Fruit fly (Drosophila melanogaster) ovary, adult (tissue): ENCODE data around the gene CG8611.

Experiments
- CG17801 ChIP-seq: fragments of 200-800 bp; optimal IDR thresholded peaks from 2 replicates; lab custom pipeline; 2019; ENCODE audit warnings: missing biosample characterization, mild to moderate bottlenecking, missing genetic modification characterization, moderate library complexity; ENCODE audit not compliant: partially characterized antibody

The CG8611 gene

DNA sequence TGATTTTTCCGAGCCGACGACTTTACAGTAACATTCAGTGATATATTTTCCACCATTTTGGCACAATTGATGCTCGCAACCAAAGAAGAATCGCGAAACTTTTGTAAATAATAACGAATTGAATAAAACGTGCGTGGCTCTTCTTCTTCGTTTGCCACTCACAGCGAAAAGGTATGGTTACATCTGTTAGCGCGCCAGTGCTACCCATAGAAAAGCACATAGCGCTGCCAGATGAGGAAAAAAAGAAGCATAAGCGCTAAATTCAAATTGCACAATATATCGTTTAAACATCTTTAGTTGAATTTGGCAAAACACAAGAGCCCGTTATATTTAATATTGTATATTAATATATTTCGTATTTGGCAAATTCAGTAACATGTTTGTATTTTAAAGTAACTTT is at the start of gene CG8611:
Gene CG8611, minus strand, starts transcription at position 159 of the 400 bp plus-strand sequence.
- TF ChIP-seq CG17801 (GFP tag; lab: Kevin White, UChicago) = no peak

- no peak for TF ChIP-seq CG17801 (GFP tag; lab: Kevin White, UChicago)
Measured at dm6 chrX:17471584-17471983, 49.6 kb upstream of the CG8611 start.

DNA sequence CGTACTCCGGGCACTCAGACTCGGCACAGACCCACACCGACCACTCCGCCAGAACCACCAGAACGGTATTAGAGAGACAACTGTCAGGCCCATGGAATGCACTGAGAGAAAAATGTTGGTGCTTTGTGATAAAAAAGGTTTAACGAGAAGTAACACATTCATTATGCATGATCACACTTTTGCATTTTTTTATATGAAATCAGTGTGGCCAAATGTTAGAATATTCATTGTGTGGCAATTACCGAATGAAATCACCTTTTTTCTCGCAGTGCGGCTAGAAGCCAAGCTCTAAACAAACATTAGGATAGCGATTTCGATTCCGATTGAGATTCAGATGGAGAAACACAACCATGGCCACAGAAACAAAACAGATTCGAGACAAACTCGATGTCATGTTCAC is 43.6 kb upstream of the CG8611 start:
- TF ChIP-seq CG17801 (GFP tag; lab: Kevin White, UChicago) = no peak

- no peak for TF ChIP-seq CG17801 (GFP tag; lab: Kevin White, UChicago)
Measured at dm6 chrX:17455829-17456460, 34.0 kb upstream of the CG8611 start.

- TF ChIP-seq CG17801 (GFP tag; lab: Kevin White, UChicago) = no peak
Measured at dm6 chrX:17452443-17452842, 30.5 kb upstream of the CG8611 start, which contains the start of gene CG8568. TSS of gene CG8568 (minus strand) at chrX:17452543.

DNA sequence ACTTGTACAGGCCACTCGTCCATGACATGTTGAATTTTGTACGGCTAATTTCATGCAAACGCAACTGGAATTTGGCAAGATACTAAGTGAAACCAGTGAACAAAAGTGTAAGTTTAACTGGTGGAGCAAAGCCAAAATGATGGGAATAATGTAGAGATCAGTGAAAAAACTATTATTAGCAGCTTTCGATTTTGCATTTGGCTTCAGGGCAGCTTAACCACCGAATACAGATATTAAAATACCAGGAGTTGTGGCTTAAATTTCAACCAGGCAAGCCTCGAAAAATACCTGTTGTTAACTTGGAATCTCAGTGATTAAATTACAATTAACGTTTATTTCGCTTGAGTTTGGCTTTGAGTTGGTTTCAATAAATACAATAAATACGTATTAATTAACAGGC is 26.7 kb upstream of the CG8611 start, which contains the start of gene p-cup:
Gene p-cup, minus strand, starts transcription at position 101 of the 400 bp plus-strand sequence.
- no peak for TF ChIP-seq CG17801 (GFP tag; lab: Kevin White, UChicago)

DNA sequence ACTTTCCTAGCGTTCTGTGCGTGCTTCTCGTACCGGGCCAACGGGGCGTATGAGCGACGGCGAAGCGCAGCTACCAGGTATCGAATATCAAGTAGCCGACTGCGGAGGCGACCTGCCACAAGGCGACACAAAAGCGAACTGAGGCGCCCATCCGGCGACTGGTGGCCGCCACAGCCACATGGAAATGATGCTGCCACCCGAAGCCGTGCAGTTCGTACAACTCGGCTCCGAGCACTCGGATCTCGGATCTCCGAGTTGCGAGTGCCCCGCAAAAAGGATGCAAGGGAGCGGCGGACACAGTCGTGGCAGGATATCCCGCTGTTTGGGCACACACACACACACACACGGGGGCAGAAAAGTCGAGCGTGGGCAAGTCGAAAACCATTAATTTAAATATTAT is 21.9 kb upstream of the CG8611 start, which contains the start of the genes CG12994 and CG46464:
Gene CG12994, minus strand, starts transcription at position 115 of the 400 bp plus-strand sequence.
Gene CG46464, minus strand, starts transcription at position 115 of the 400 bp plus-strand sequence.
- no peak for TF ChIP-seq CG17801 (GFP tag; lab: Kevin White, UChicago)

dm6 chrX:17424383-17424782 is 2.4 kb upstream of the CG8611 start:
- TF ChIP-seq CG17801 (GFP tag; lab: Kevin White, UChicago) = no peak

dm6 chrX:17423310-17423945 is 1.5 kb upstream of the CG8611 start, which contains the start of gene ENGase:
TSS of gene ENGase (plus strand) at chrX:17423591.
- no peak for TF ChIP-seq CG17801 (GFP tag; lab: Kevin White, UChicago)

dm6 chrX:17407737-17408136 is 14.2 kb downstream of the CG8611 start:
- TF ChIP-seq CG17801 (GFP tag; lab: Kevin White, UChicago) = no peak

- no peak for TF ChIP-seq CG17801 (GFP tag; lab: Kevin White, UChicago)
Measured at dm6 chrX:17404883-17405282, 17.1 kb downstream of the CG8611 start.

DNA sequence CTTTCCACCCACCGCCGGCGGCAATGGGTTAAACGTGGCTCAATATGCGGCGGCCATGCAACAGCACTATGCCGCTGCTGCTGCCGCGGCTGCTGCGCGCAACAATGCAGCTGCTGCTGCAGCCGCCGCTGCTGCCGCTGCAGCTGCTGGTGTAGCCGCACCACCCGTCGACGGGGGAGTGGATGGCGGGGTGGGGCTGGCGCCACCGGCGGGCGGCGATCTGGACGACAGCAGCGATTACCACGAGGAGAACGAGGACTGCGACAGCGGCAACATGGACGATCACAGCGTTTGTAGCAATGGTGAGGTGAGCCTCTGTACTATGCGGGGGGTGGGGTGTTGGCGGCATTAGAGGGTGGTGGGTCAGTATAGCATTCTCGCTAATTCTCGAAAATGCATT is 23.7 kb downstream of the CG8611 start:
- TF ChIP-seq CG17801 (GFP tag; lab: Kevin White, UChicago) = no peak

DNA sequence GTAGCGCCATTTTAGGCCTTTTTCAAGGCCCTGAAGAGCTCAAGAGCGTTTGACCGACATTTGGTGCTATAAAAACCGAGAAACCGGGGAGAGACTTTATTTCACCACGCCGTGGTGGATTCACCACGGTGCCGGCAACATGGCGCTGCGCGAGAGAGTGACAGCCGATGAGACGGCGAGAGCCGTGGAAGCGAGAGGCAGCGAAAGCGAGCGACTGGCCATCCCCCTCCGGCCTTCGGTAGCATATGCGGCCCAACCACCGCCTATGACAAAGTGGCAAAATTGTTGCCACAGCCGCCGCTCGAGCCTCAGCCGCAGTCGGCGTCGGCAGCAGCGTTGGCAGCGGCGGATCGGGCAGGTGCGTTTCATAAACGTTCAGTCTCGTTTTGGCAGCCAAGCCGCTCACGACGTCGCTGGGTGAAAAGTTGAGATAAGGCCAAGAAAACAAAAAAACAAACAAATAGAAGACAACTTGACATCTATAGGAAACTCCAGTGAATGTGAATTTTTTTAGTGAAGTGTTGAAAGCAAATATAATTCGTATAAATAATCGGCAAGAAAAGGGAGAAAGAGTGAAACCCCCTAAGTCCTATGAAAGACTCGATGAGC is 24.7 kb downstream of the CG8611 start, which contains the start of gene B-H1:
Gene B-H1, plus strand, starts transcription at position 376 of the 609 bp plus-strand sequence.
- no peak for TF ChIP-seq CG17801 (GFP tag; lab: Kevin White, UChicago)

- no peak for TF ChIP-seq CG17801 (GFP tag; lab: Kevin White, UChicago)
Measured at dm6 chrX:17382995-17383394, 39.0 kb downstream of the CG8611 start.

dm6 chrX:17379430-17379829 is 42.5 kb downstream of the CG8611 start:
- TF ChIP-seq CG17801 (GFP tag; lab: Kevin White, UChicago) = no peak
